Worm (Caenorhabditis elegans) whole organism, L2 larva: ENCODE data around the gene F22B7.3.

Source experiments
- C34F6.9 ChIP-seq: fragments of 150-350 bp; optimal IDR thresholded peaks from 2 replicates; lab custom pipeline; 2014; ENCODE audit warnings: missing biosample characterization, missing genetic modification characterization
- F13H6.1 ChIP-seq: sonication (generic microtip); optimal IDR thresholded peaks from 2 replicates; lab custom pipeline; 2016; ENCODE audit warnings: missing genetic modification characterization, missing compliant biosample characterization
- ZK546.5 ChIP-seq: sonication (generic microtip); optimal IDR thresholded peaks from 2 replicates; lab custom pipeline; 2017; ENCODE audit warnings: missing biosample characterization, missing genetic modification characterization
- alr-1 ChIP-seq: fragments of 150-350 bp; optimal IDR thresholded peaks from 2 replicates; lab custom pipeline; 2014; ENCODE audit warnings: missing biosample characterization, missing genetic modification characterization
- aly-2 ChIP-seq: fragments of 150-350 bp; optimal IDR thresholded peaks from 2 replicates; lab custom pipeline; 2014; ENCODE audit warnings: missing biosample characterization, missing genetic modification characterization
- ama-1 ChIP-seq: fragments of 150-350 bp; optimal IDR thresholded peaks from 2 replicates; lab custom pipeline; 2018; ENCODE audit warnings: inconsistent platforms
- blmp-1 ChIP-seq: sonication (generic microtip); optimal IDR thresholded peaks from 2 replicates; lab custom pipeline; 2017; ENCODE audit warnings: missing genetic modification characterization, mild to moderate bottlenecking, missing compliant biosample characterization, antibody characterized with exemption, moderate library complexity; ENCODE audit not compliant: insufficient read depth
- crh-2 ChIP-seq: sonication (generic microtip); optimal IDR thresholded peaks from 2 replicates; lab custom pipeline; 2017; ENCODE audit warnings: missing biosample characterization, missing genetic modification characterization
- egl-27 ChIP-seq: sonication (generic microtip); optimal IDR thresholded peaks from 3 replicates; lab custom pipeline; 2017; ENCODE audit warnings: missing biosample characterization, missing genetic modification reagents, missing genetic modification characterization
- elt-3 ChIP-seq: sonication (generic microtip); optimal IDR thresholded peaks from 2 replicates; lab custom pipeline; 2017; ENCODE audit warnings: missing biosample characterization, missing genetic modification characterization
- fos-1 ChIP-seq: fragments of 150-350 bp; optimal IDR thresholded peaks from 2 replicates; lab custom pipeline; 2014; ENCODE audit warnings: missing biosample characterization, missing genetic modification characterization
- gmeb-1 ChIP-seq: fragments of 150-350 bp; optimal IDR thresholded peaks from 2 replicates; lab custom pipeline; 2014; ENCODE audit warnings: missing biosample characterization, missing genetic modification characterization
- lin-13 ChIP-seq: fragments of 150-350 bp; optimal IDR thresholded peaks from 2 replicates; lab custom pipeline; 2014; ENCODE audit warnings: missing biosample characterization, missing genetic modification reagents, missing genetic modification characterization
- lin-39 ChIP-seq: fragments of 150-350 bp; optimal IDR thresholded peaks from 2 replicates; lab custom pipeline; 2014; ENCODE audit warnings: missing biosample characterization, missing genetic modification reagents, missing genetic modification characterization
- lsy-2 ChIP-seq, 2 experiments: fragments of 150-350 bp in 1 of 2; sonication (generic microtip) in 1 of 2; optimal IDR thresholded peaks; 2 replicates each; lab custom pipeline; 2014 to 2017; ENCODE audit warnings: missing biosample characterization in 2 of 2, missing genetic modification characterization in 2 of 2
- mbf-1 ChIP-seq: sonication (generic microtip); optimal IDR thresholded peaks from 2 replicates; lab custom pipeline; 2017; ENCODE audit warnings: missing biosample characterization, missing genetic modification characterization
- nhr-10 ChIP-seq: sonication (generic microtip); optimal IDR thresholded peaks from 2 replicates; lab custom pipeline; 2017; ENCODE audit warnings: missing biosample characterization, missing genetic modification characterization
- nhr-129 ChIP-seq: fragments of 150-350 bp; optimal IDR thresholded peaks from 2 replicates; lab custom pipeline; 2014; ENCODE audit warnings: missing biosample characterization, missing genetic modification characterization
- nhr-21 ChIP-seq: fragments of 150-350 bp; optimal IDR thresholded peaks from 2 replicates; lab custom pipeline; 2014; ENCODE audit warnings: missing biosample characterization, missing genetic modification characterization
- nhr-23 ChIP-seq: fragments of 150-350 bp; optimal IDR thresholded peaks from 2 replicates; lab custom pipeline; 2014; ENCODE audit warnings: missing biosample characterization, missing genetic modification reagents, missing genetic modification characterization
- nhr-25 ChIP-seq: fragments of 150-350 bp; sonication (generic microtip); optimal IDR thresholded peaks from 3 replicates; lab custom pipeline; 2014; ENCODE audit warnings: missing biosample characterization, missing genetic modification characterization
- peb-1 ChIP-seq: fragments of 150-350 bp; optimal IDR thresholded peaks from 2 replicates; lab custom pipeline; 2014; ENCODE audit warnings: missing biosample characterization, missing genetic modification characterization
- sem-4 ChIP-seq: fragments of 150-350 bp; optimal IDR thresholded peaks from 2 replicates; lab custom pipeline; 2014; ENCODE audit warnings: missing biosample characterization, missing genetic modification reagents, missing genetic modification characterization
- skn-1 ChIP-seq: sonication (generic microtip); optimal IDR thresholded peaks from 2 replicates; lab custom pipeline; 2017; ENCODE audit warnings: missing biosample characterization, missing genetic modification characterization
- sma-3 ChIP-seq: sonication (generic microtip); optimal IDR thresholded peaks from 2 replicates; lab custom pipeline; 2016; ENCODE audit warnings: missing genetic modification reagents, missing genetic modification characterization, missing compliant biosample characterization
- sma-9 ChIP-seq, 2 experiments: fragments of 150-350 bp in 1 of 2; sonication (generic microtip) in 1 of 2; optimal IDR thresholded peaks; 2 replicates each; lab custom pipeline; 2014 to 2016; ENCODE audit warnings: missing genetic modification characterization in 2 of 2, mild to moderate bottlenecking in 1 of 2, missing biosample characterization in 1 of 2, missing compliant biosample characterization in 1 of 2, missing genetic modification reagents in 1 of 2, moderate library complexity in 1 of 2
- snpc-4 ChIP-seq: fragments of 150-350 bp; optimal IDR thresholded peaks from 2 replicates; lab custom pipeline; 2014; ENCODE audit warnings: missing biosample characterization, missing genetic modification characterization
- unc-55 ChIP-seq: fragments of 150-350 bp; sonication (generic microtip); optimal IDR thresholded peaks from 3 replicates; lab custom pipeline; 2014; ENCODE audit warnings: missing biosample characterization, missing genetic modification reagents, missing genetic modification characterization
- ztf-11 ChIP-seq: sonication (generic microtip); optimal IDR thresholded peaks from 2 replicates; lab custom pipeline; 2017; ENCODE audit warnings: missing biosample characterization, missing genetic modification characterization
- ztf-4 ChIP-seq: fragments of 150-350 bp; optimal IDR thresholded peaks from 2 replicates; lab custom pipeline; 2014; ENCODE audit warnings: missing biosample characterization, missing genetic modification characterization

F22B7.3 gene

DNA sequence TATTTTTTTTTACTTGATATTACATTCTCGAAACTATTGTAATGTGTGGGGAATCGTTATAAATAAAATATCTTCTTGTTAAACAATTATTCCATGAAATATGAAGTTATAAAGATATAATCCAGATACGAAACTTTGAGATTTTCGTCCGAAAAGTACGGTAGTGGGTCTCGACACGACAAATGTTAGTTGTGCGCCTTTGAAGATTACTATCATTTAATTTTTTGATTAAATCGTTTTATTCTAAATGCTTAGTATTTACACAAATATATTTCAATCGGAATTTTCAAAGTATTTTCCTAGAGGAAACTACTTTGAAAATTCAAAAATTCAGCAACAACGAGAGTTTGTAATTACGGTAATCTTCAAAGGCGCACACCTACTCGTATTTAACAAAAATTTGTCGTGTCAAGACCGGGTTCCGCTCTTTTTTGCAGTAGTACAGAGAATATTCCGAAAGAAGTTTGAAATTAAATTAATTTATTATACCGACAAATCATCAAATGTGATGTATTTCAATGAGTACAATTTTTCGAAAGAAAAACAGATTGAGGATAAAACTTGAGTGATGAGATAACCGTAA, 3.5 kb downstream of the F22B7.3 start:
- TF ChIP-seq sma-3 (GFP tag; lab: Kevin White, UChicago) (peak; percentile 3), lsy-2 (tag; optimal IDR thresholded peaks at IDR 0.05; lab: Kevin White, UChicago) (peak in 1 of 2 experiments; percentile 17), C34F6.9 (tag; lab: Kevin White, UChicago) (no peak), crh-2 (tag; lab: Kevin White, UChicago) (no peak), ama-1 (peak; percentile 70), gmeb-1 (tag; lab: Kevin White, UChicago) (peak; percentile 17)

DNA sequence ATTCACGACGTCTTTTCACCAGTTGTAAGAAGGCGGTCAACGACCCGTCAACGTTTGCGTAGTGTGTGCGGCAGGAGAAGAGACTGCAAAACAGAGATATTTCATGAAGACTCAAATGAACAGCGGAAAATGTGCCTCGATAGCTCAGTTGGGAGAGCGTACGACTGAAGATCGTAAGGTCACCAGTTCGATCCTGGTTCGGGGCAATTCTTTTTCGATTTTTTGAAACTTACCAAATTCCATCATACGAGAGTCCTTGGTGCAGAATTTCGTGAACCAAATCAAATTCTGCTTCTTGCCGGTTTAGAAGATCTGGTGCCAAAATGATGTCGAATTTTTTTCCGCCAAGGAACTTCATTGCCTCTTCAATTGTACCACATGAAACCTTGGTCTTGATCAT, 4.2 kb downstream of the F22B7.3 start:
- TF ChIP-seq nhr-23, result no peak
- peak; percentile 80 for TF ChIP-seq nhr-129 (tag; lab: Kevin White, UChicago)
- peak; percentile 34 for TF ChIP-seq ama-1
- peak; percentile 40 for TF ChIP-seq fos-1 (tag; lab: Kevin White, UChicago)
- TF ChIP-seq ztf-4 (tag; lab: Kevin White, UChicago), result peak; percentile 9
- no peak for TF ChIP-seq peb-1 (tag; lab: Kevin White, UChicago)
- no peak for TF ChIP-seq sem-4
- peak; percentile 39 for TF ChIP-seq sma-9 (GFP tag; optimal IDR thresholded peaks at IDR 0.05; lab: Kevin White, UChicago)
- TF ChIP-seq sma-9 (tag; optimal IDR thresholded peaks at IDR 0.05; lab: Kevin White, UChicago), result no peak
- TF ChIP-seq F13H6.1, result no peak
- peak; percentile 38 for TF ChIP-seq C34F6.9 (tag; lab: Kevin White, UChicago)
- peak; percentile 19 for TF ChIP-seq nhr-21 (tag; lab: Kevin White, UChicago)
- TF ChIP-seq unc-55 (GFP tag; lab: Kevin White, UChicago), result peak; percentile 39
- no peak for TF ChIP-seq ZK546.5 (tag; lab: Kevin White, UChicago)
- peak; percentile 6 for TF ChIP-seq blmp-1 (tag; lab: Kevin White, UChicago)
- TF ChIP-seq lsy-2 (tag; optimal IDR thresholded peaks at IDR 0.05; lab: Kevin White, UChicago), result peak in 1 of 2 experiments; percentile 56

DNA sequence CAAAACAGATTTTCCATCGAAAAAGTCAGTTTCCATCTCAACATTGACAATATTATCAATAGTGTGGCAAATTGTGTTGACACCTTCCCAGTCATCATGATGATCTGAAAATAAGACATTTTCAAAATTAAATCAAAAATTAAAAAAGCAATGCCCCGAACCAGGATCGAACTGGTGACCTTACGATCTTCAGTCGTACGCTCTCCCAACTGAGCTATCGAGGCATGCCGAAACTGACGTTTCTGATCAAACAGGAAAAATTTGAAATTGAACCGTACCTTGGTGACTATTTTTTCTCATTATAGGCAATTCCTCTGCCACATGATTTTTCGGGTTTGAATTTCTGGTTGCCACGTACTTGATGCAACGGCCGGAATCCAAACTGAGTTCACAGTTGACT, 4.8 kb downstream of the F22B7.3 start:
- TF ChIP-seq ztf-4 (tag; lab: Kevin White, UChicago) (no peak), crh-2 (tag; lab: Kevin White, UChicago) (no peak), mbf-1 (tag; lab: Kevin White, UChicago) (no peak), lin-39 (no peak), aly-2 (tag; lab: Kevin White, UChicago) (no peak), elt-3 (tag; lab: Kevin White, UChicago) (no peak), lsy-2 (tag; optimal IDR thresholded peaks at IDR 0.05; lab: Kevin White, UChicago) (no peak), nhr-23 (no peak), alr-1 (no peak), egl-27 (tag; lab: Kevin White, UChicago) (no peak)

DNA sequence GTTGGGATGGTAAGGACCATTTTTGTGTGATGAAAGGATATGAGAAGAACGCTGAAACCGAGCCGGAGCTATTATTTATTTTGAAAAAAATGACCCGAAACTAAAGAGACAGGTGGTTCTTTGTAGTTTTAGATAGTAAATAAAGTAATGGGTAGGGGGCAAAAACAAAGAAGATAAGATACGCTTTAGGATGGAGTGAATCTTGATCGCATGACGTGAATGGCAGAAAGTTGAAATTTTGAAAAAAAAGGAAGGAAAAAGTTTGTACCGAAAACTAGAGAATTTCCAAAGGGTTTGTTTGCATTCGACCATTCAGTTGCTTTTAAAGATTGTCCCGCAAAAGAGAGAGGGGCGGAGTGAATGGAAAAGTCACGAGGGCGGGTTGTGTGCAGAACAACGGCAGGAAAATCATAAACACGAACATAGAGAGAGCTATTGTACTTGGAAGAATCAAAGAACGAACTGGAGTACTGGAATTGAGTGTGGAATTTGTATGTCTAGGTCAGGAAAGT, 5.2 kb downstream of the F22B7.3 start, which contains the start of gene F22B7.9:
TSS of gene F22B7.9 (minus strand) at position 51 of the 512 bp plus-strand sequence.
- no peak for TF ChIP-seq ztf-11 (tag; lab: Kevin White, UChicago)
- no peak for TF ChIP-seq crh-2 (tag; lab: Kevin White, UChicago)
- TF ChIP-seq ama-1, result peak; percentile 86
- no peak for TF ChIP-seq peb-1 (tag; lab: Kevin White, UChicago)
- TF ChIP-seq sma-9 (GFP tag; optimal IDR thresholded peaks at IDR 0.05; lab: Kevin White, UChicago), result peak; percentile 56
- TF ChIP-seq sma-9 (tag; optimal IDR thresholded peaks at IDR 0.05; lab: Kevin White, UChicago), result no peak
- TF ChIP-seq sem-4, result no peak
- no peak for TF ChIP-seq skn-1 (tag; lab: Kevin White, UChicago)
- TF ChIP-seq sma-3 (GFP tag; lab: Kevin White, UChicago), result peak; percentile 1
- TF ChIP-seq nhr-129 (tag; lab: Kevin White, UChicago), result peak; percentile 73

DNA sequence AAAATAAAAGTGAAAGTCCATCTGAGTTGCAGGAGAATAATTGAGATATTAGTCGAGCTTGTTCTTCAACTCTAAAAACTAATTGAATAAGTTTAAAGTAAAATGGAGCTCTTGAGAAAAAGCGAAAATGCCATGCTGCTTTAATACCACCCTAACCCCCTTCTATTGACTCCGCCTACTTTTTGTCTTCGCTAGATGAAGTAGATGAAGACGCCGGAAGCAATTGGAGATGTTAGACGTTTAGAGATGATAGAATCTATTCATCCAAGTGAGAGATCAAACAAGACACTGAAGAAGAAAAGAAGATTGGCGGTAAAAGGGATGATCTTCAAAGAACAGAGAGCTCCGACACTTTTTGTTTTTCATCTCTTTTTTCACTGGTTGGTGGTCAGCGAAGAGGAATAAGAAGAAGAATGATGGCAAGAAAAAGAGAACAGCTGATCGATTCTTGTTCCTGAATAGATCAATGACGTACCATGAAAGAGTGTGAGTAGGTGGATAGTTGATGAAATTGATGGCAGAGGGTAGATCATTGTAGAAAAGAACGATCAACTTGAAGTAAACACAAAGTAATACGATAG, 5.8 kb downstream of the F22B7.3 start:
- peak; percentile 33 for TF ChIP-seq nhr-129 (tag; lab: Kevin White, UChicago)
- peak in 1 of 2 experiments; percentile 40 for TF ChIP-seq lsy-2 (tag; optimal IDR thresholded peaks at IDR 0.05; lab: Kevin White, UChicago)
- peak; percentile 73 for TF ChIP-seq F13H6.1
- peak; percentile 36 for TF ChIP-seq ztf-4 (tag; lab: Kevin White, UChicago)
- no peak for TF ChIP-seq nhr-10 (tag; lab: Kevin White, UChicago)
- TF ChIP-seq blmp-1 (tag; lab: Kevin White, UChicago), result peak; percentile 31
- TF ChIP-seq crh-2 (tag; lab: Kevin White, UChicago), result peak; percentile 65
- TF ChIP-seq mbf-1 (tag; lab: Kevin White, UChicago), result no peak
- peak; percentile 3 for TF ChIP-seq unc-55 (GFP tag; lab: Kevin White, UChicago)
- TF ChIP-seq alr-1, result no peak
- peak; percentile 56 for TF ChIP-seq sma-9 (GFP tag; optimal IDR thresholded peaks at IDR 0.05; lab: Kevin White, UChicago)
- no peak for TF ChIP-seq sma-9 (tag; optimal IDR thresholded peaks at IDR 0.05; lab: Kevin White, UChicago)
- TF ChIP-seq snpc-4 (tag; lab: Kevin White, UChicago), result no peak
- peak; percentile 12 for TF ChIP-seq lin-13 (GFP tag; lab: Kevin White, UChicago)
- peak; percentile 25 for TF ChIP-seq C34F6.9 (tag; lab: Kevin White, UChicago)
- peak; percentile 17 for TF ChIP-seq sem-4
- no peak for TF ChIP-seq nhr-25 (tag; lab: Kevin White, UChicago)
